Worm (Caenorhabditis elegans): ENCODE measurements around the gene npr-43.

DNA sequence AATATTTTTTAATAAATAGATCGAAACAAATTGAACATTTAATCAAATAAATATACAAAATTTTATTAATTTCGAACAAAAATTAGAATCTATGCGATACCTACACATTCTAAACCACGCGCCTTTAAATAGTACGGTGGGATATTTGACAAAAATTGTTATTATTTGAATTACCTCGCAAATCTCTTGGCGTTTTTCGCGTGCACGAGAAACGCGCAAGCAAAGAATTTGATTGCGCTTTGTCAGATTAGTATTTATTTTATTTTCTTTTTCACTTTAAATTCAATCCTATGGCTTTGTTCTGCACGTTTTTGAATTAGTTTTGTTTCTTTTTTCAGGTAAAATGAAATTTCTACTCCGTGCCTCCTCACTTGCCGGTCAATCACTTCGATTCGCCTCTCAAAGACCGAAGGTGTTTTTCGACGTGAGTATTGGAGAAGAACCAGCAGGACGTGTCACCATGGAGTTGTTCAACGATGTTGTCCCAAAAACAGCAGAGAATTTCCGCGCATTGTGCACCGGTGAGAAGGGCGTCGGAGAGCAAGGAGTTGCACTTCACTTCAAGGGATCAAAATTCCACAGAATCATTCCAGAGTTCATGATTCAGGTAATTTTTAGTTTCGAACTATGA, 23.0 kb downstream of the npr-43 start, which contains the start of gene cyn-1:
- TF ChIP-seq him-1 (tag; optimal IDR thresholded peaks at IDR 0.05) (peak; percentile 53), W03F9.2 (tag; optimal IDR thresholded peaks at IDR 0.05) (peak; percentile 89), dao-5 (tag; optimal IDR thresholded peaks at IDR 0.05) (no peak)

Data from whole organism, L4/young adult.